Fruit fly (Drosophila melanogaster): ENCODE measurements around the gene Pstk.

Gene Pstk

dm6 chrX:19577940-19578632, 40.3 kb downstream of the Pstk start:
- TF ChIP-seq brk (GFP tag; optimal IDR thresholded peaks at IDR 0.05), result no peak
- TF ChIP-seq foxo (GFP tag; optimal IDR thresholded peaks at IDR 0.05), result no peak
- peak; percentile 8 for TF ChIP-seq Abd-B (GFP tag; optimal IDR thresholded peaks at IDR 0.05)
- no peak for TF ChIP-seq sage (GFP tag; optimal IDR thresholded peaks at IDR 0.05)
- no peak for TF ChIP-seq psq (GFP tag; optimal IDR thresholded peaks at IDR 0.05)
- no peak for TF ChIP-seq Hnf4 (GFP tag; optimal IDR thresholded peaks at IDR 0.05)
- no peak for TF ChIP-seq sv (GFP tag; optimal IDR thresholded peaks at IDR 0.05)
- TF ChIP-seq N (GFP tag; optimal IDR thresholded peaks at IDR 0.05), result peak; percentile 83
- no peak for TF ChIP-seq CG9705 (GFP tag; optimal IDR thresholded peaks at IDR 0.05)

dm6 chrX:19573687-19574086, 44.6 kb downstream of the Pstk start:
- TF ChIP-seq Hnf4 (GFP tag; optimal IDR thresholded peaks at IDR 0.05) (no peak), Vsx2 (GFP tag; optimal IDR thresholded peaks at IDR 0.05; ENCODE audit: partially characterized antibody) (no peak), Abd-B (GFP tag; optimal IDR thresholded peaks at IDR 0.05) (no peak), pan (optimal IDR thresholded peaks at IDR 0.05) (no peak), Mio (GFP tag; optimal IDR thresholded peaks at IDR 0.05) (no peak)
